Fruit fly (Drosophila melanogaster) whole organism, embryonic: Measurements from ENCODE around the gene CG33511.

Experiments
- ATbp ChIP-seq: fragments of 200-800 bp; sonication (Bioruptor generic); optimal IDR thresholded peaks from 2 replicates; lab custom pipeline; 2017; ENCODE audit warnings: missing biosample characterization, mild to moderate bottlenecking, missing genetic modification characterization, missing genetic modification reagents
- Antp ChIP-seq: fragments of 200-800 bp; sonication (Bioruptor generic); optimal IDR thresholded peaks from 3 replicates; lab custom pipeline; 2016; ENCODE audit warnings: missing biosample characterization, missing genetic modification characterization
- BEAF-32 ChIP-seq: fragments of 200-800 bp; sonication (Bioruptor generic); optimal IDR thresholded peaks from 3 replicates; lab custom pipeline; 2017; ENCODE audit warnings: missing biosample characterization, missing genetic modification characterization, mild to moderate bottlenecking, moderate library complexity, missing genetic modification reagents
- C15 ChIP-seq: fragments of 200-800 bp; sonication (Bioruptor generic); IDR thresholded peaks from 3 replicates; pipeline ENCODE4 v1.3.6; 2022; ENCODE audit warnings: missing biosample characterization, missing genetic modification characterization
- CG10267 ChIP-seq: fragments of 200-800 bp; sonication (Bioruptor generic); optimal IDR thresholded peaks from 2 replicates; lab custom pipeline; 2018; ENCODE audit warnings: missing biosample characterization, mild to moderate bottlenecking, missing genetic modification characterization, moderate library complexity
- CG10274 ChIP-seq: fragments of 200-800 bp; sonication (Bioruptor generic); optimal IDR thresholded peaks from 3 replicates; lab custom pipeline; 2017; ENCODE audit warnings: missing biosample characterization, mild to moderate bottlenecking, missing genetic modification characterization
- CG10462 ChIP-seq: fragments of 200-800 bp; sonication (Bioruptor generic); optimal IDR thresholded peaks from 2 replicates; lab custom pipeline; 2016; ENCODE audit warnings: missing biosample characterization, missing genetic modification characterization
- CG15073 ChIP-seq: fragments of 200-800 bp; sonication (Bioruptor generic); optimal IDR thresholded peaks from 2 replicates; lab custom pipeline; 2016; ENCODE audit warnings: missing biosample characterization, missing genetic modification characterization
- CG1529 ChIP-seq: fragments of 200-800 bp; sonication (Bioruptor generic); optimal IDR thresholded peaks from 3 replicates; lab custom pipeline; 2018; ENCODE audit warnings: missing biosample characterization, missing genetic modification characterization
- CG17802 ChIP-seq: fragments of 200-800 bp; sonication (Bioruptor generic); optimal IDR thresholded peaks from 2 replicates; lab custom pipeline; 2018; ENCODE audit warnings: missing biosample characterization, mild to moderate bottlenecking, missing genetic modification characterization, moderate library complexity
- CG1832 ChIP-seq: fragments of 200-800 bp; sonication (Bioruptor generic); optimal IDR thresholded peaks from 2 replicates; lab custom pipeline; 2017; ENCODE audit warnings: missing biosample characterization, mild to moderate bottlenecking, missing genetic modification characterization, inconsistent platforms
- CG2116 ChIP-seq: fragments of 200-800 bp; sonication (Bioruptor generic); optimal IDR thresholded peaks from 3 replicates; lab custom pipeline; 2018; ENCODE audit warnings: missing biosample characterization, mild to moderate bottlenecking, missing genetic modification characterization
- CG2202 ChIP-seq: fragments of 200-800 bp; sonication (Bioruptor generic); optimal IDR thresholded peaks from 2 replicates; lab custom pipeline; 2018; ENCODE audit warnings: missing biosample characterization, mild to moderate bottlenecking, missing genetic modification characterization
- CG30403 ChIP-seq: fragments of 200-800 bp; sonication (Bioruptor generic); optimal IDR thresholded peaks from 3 replicates; lab custom pipeline; 2016; ENCODE audit warnings: missing biosample characterization, missing genetic modification characterization
- CG34422 ChIP-seq: fragments of 200-800 bp; sonication (Bioruptor generic); IDR thresholded peaks from 3 replicates; pipeline ENCODE4 v1.3.6; 2022; ENCODE audit warnings: missing biosample characterization, missing genetic modification characterization
- CG3838 ChIP-seq: fragments of 200-800 bp; sonication (Bioruptor generic); optimal IDR thresholded peaks from 3 replicates; lab custom pipeline; 2016; ENCODE audit warnings: missing biosample characterization, missing genetic modification characterization
- CG6854 ChIP-seq: fragments of 200-800 bp; sonication (Bioruptor generic); optimal IDR thresholded peaks from 3 replicates; lab custom pipeline; 2017; ENCODE audit warnings: missing biosample characterization, mild to moderate bottlenecking, missing genetic modification characterization
- Chrac-16 ChIP-seq: fragments of 200-800 bp; sonication (Bioruptor generic); optimal IDR thresholded peaks from 3 replicates; lab custom pipeline; 2016; ENCODE audit warnings: missing biosample characterization, missing genetic modification characterization
- CrebB ChIP-seq: fragments of 200-800 bp; sonication (Bioruptor generic); optimal IDR thresholded peaks from 3 replicates; lab custom pipeline; 2018; ENCODE audit warnings: missing biosample characterization, mild to moderate bottlenecking, missing genetic modification characterization
- Dek ChIP-seq: fragments of 200-800 bp; sonication (Bioruptor generic); optimal IDR thresholded peaks from 3 replicates; lab custom pipeline; 2019; ENCODE audit warnings: missing biosample characterization, mild to moderate bottlenecking, missing genetic modification characterization, moderate library complexity
- E2f1 ChIP-seq: fragments of 200-800 bp; sonication (Bioruptor generic); IDR thresholded peaks from 2 replicates; pipeline ENCODE4 v1.3.6; 2022; ENCODE audit warnings: missing biosample characterization, missing genetic modification characterization
- Ets97D ChIP-seq: fragments of 200-800 bp; sonication (Bioruptor generic); optimal IDR thresholded peaks from 3 replicates; lab custom pipeline; 2016; ENCODE audit warnings: missing biosample characterization, missing genetic modification characterization
- H15 ChIP-seq: fragments of 200-800 bp; sonication (Bioruptor generic); IDR thresholded peaks from 3 replicates; pipeline ENCODE4 v1.3.6; 2022; ENCODE audit warnings: missing biosample characterization, missing genetic modification characterization
- HLH3B ChIP-seq: fragments of 200-800 bp; sonication (Bioruptor generic); IDR thresholded peaks from 2 replicates; pipeline ENCODE4 v1.3.6; 2022; ENCODE audit warnings: missing biosample characterization, missing genetic modification characterization
- HLH4C ChIP-seq: fragments of 200-800 bp; sonication (Bioruptor generic); IDR thresholded peaks from 3 replicates; pipeline ENCODE4 v1.3.6; 2022; ENCODE audit warnings: missing biosample characterization, missing genetic modification characterization; ENCODE audit not compliant: partially characterized antibody
- Mad ChIP-seq: fragments of 200-800 bp; sonication (Bioruptor generic); optimal IDR thresholded peaks from 2 replicates; lab custom pipeline; 2016; ENCODE audit warnings: missing biosample characterization, missing genetic modification characterization
- Max ChIP-seq: fragments of 200-800 bp; sonication (Bioruptor generic); optimal IDR thresholded peaks from 2 replicates; lab custom pipeline; 2016; ENCODE audit warnings: missing biosample characterization, mild to moderate bottlenecking, missing genetic modification characterization
- Neu2 ChIP-seq: fragments of 200-800 bp; sonication (Bioruptor generic); optimal IDR thresholded peaks from 3 replicates; lab custom pipeline; 2016; ENCODE audit warnings: missing biosample characterization, missing genetic modification characterization, borderline replicate concordance
- Nf-YB ChIP-seq: fragments of 200-800 bp; sonication (Bioruptor generic); optimal IDR thresholded peaks from 3 replicates; lab custom pipeline; 2019; ENCODE audit warnings: missing biosample characterization, mild to moderate bottlenecking, missing genetic modification characterization, moderate library complexity
- ap ChIP-seq: fragments of 200-800 bp; sonication (Bioruptor generic); IDR thresholded peaks from 2 replicates; pipeline ENCODE4 v1.3.6; 2022; ENCODE audit warnings: missing biosample characterization, missing genetic modification characterization
- ash1 ChIP-seq: fragments of 200-800 bp; sonication (Bioruptor generic); optimal IDR thresholded peaks from 2 replicates; lab custom pipeline; 2018; ENCODE audit warnings: missing biosample characterization, mild to moderate bottlenecking, missing genetic modification characterization
- bsh ChIP-seq, 2 experiments: fragments of 200-800 bp; sonication (Bioruptor generic); optimal IDR thresholded peaks; 2 replicates each; lab custom pipeline; 2017 to 2018; ENCODE audit warnings: mild to moderate bottlenecking in 2 of 2, missing biosample characterization in 2 of 2, missing genetic modification characterization in 2 of 2, moderate library complexity in 1 of 2
- cad ChIP-seq: fragments of >200 bp; optimal IDR thresholded peaks from 2 replicates; lab custom pipeline; 2017; ENCODE audit warnings: missing biosample characterization, missing genetic modification characterization
- chinmo ChIP-seq: fragments of 200-800 bp; sonication (Bioruptor generic); IDR thresholded peaks from 4 replicates; pipeline ENCODE4 v1.3.6; 2022; ENCODE audit warnings: missing biosample characterization, missing genetic modification characterization; ENCODE audit not compliant: partially characterized antibody
- grau ChIP-seq: fragments of 200-800 bp; optimal IDR thresholded peaks from 3 replicates; lab custom pipeline; 2019; ENCODE audit warnings: missing biosample characterization, mild to moderate bottlenecking, missing genetic modification characterization, moderate library complexity
- grn ChIP-seq: fragments of 200-800 bp; sonication (Bioruptor generic); optimal IDR thresholded peaks from 3 replicates; lab custom pipeline; 2017; ENCODE audit warnings: missing biosample characterization, missing genetic modification characterization
- gsb-n ChIP-seq: fragments of 200-800 bp; sonication (Bioruptor generic); optimal IDR thresholded peaks from 3 replicates; lab custom pipeline; 2018; ENCODE audit warnings: missing biosample characterization, mild to moderate bottlenecking, missing genetic modification characterization
- jumu ChIP-seq: fragments of 200-800 bp; sonication (Bioruptor generic); optimal IDR thresholded peaks from 3 replicates; lab custom pipeline; 2016; ENCODE audit warnings: missing biosample characterization, missing genetic modification characterization
- kni ChIP-seq: fragments of 200-800 bp; sonication (Bioruptor generic); optimal IDR thresholded peaks from 3 replicates; lab custom pipeline; 2017; ENCODE audit warnings: mild to moderate bottlenecking, missing biosample characterization, missing genetic modification reagents, missing genetic modification characterization
- knrl ChIP-seq: fragments of 200-800 bp; sonication (Bioruptor generic); IDR thresholded peaks from 3 replicates; pipeline ENCODE4 v1.3.6; 2022; ENCODE audit warnings: missing biosample characterization, missing genetic modification characterization; ENCODE audit not compliant: partially characterized antibody
- nerfin-2 ChIP-seq: fragments of 200-800 bp; sonication (Bioruptor generic); IDR thresholded peaks from 2 replicates; pipeline ENCODE4 v1.3.6; 2022; ENCODE audit warnings: missing biosample characterization, missing genetic modification characterization; ENCODE audit not compliant: partially characterized antibody
- sima ChIP-seq: fragments of 200-800 bp; sonication (Bioruptor generic); optimal IDR thresholded peaks from 2 replicates; lab custom pipeline; 2016; ENCODE audit warnings: missing biosample characterization, missing genetic modification characterization
- slbo ChIP-seq: fragments of 200-800 bp; sonication (Bioruptor generic); IDR thresholded peaks from 2 replicates; pipeline ENCODE4 v1.3.6; 2022; ENCODE audit warnings: missing biosample characterization, missing genetic modification characterization
- slou ChIP-seq: fragments of 200-800 bp; sonication (Bioruptor generic); optimal IDR thresholded peaks from 3 replicates; lab custom pipeline; 2016; ENCODE audit warnings: missing biosample characterization, missing genetic modification characterization
- tio ChIP-seq: fragments of 200-800 bp; sonication (Bioruptor generic); optimal IDR thresholded peaks from 2 replicates; lab custom pipeline; 2017; ENCODE audit warnings: missing biosample characterization, missing genetic modification characterization, inconsistent platforms
- tup ChIP-seq: fragments of 200-800 bp; sonication (Bioruptor generic); optimal IDR thresholded peaks from 2 replicates; lab custom pipeline; 2016; ENCODE audit warnings: missing biosample characterization, mild to moderate bottlenecking, missing genetic modification characterization, moderate library complexity
- twi ChIP-seq: fragments of 200-800 bp; optimal IDR thresholded peaks from 2 replicates; lab custom pipeline; 2019; ENCODE audit warnings: missing biosample characterization, mild to moderate bottlenecking, missing genetic modification characterization, moderate library complexity
- vfl ChIP-seq: fragments of 200-800 bp; sonication (Bioruptor generic); optimal IDR thresholded peaks from 2 replicates; lab custom pipeline; 2016; ENCODE audit warnings: missing biosample characterization, missing genetic modification characterization
- wor ChIP-seq: fragments of 200-800 bp; sonication (Bioruptor generic); IDR thresholded peaks from 2 replicates; pipeline ENCODE4 v1.3.6; 2022; ENCODE audit warnings: missing biosample characterization, missing genetic modification characterization

CG33511 gene

dm6 chr2L:21051873-21052736 is 30.2 kb downstream of the CG33511 start, which contains the start of gene CG42238 (continued):
- TF ChIP-seq tio (GFP tag; lab: Kevin White, UChicago) (no peak), CG1529 (GFP tag; lab: Kevin White, UChicago) (no peak), grau (no peak), CG1832 (GFP tag; lab: Kevin White, UChicago) (peak; percentile 76), grn (GFP tag; lab: Kevin White, UChicago) (no peak), slbo (GFP tag; lab: Robert Waterston, UW) (0 out of 2 replicates have a peak, but pooled peaks have one; percentile 13), jumu (GFP tag; lab: Kevin White, UChicago) (no peak), BEAF-32 (peak; percentile 36), cad (GFP tag; lab: Kevin White, UChicago) (peak; percentile 9), HLH3B (GFP tag; lab: Robert Waterston, UW) (no peak), knrl (GFP tag; lab: Robert Waterston, UW) (peak; percentile 31; the same call in 1 of the 3 replicates), ash1 (GFP tag; lab: Kevin White, UChicago) (peak; percentile 55), CG34422 (GFP tag; lab: Robert Waterston, UW) (peak; percentile 60; the same call in 1 of the 3 replicates), Nf-YB (GFP tag; lab: Kevin White, UChicago) (no peak), Max (GFP tag; lab: Kevin White, UChicago) (no peak), ATbp (GFP tag; lab: Kevin White, UChicago) (no peak), vfl (GFP tag; lab: Kevin White, UChicago) (no peak), sima (no peak), gsb-n (tag; lab: Kevin White, UChicago) (peak; percentile 15), CG30403 (GFP tag; lab: Kevin White, UChicago) (no peak), chinmo (GFP tag; lab: Robert Waterston, UW) (0 out of 4 replicates have a peak, but pooled peaks have one; percentile 38), Mad (GFP tag; lab: Kevin White, UChicago) (no peak), CrebB (tag; lab: Kevin White, UChicago) (no peak), tup (GFP tag; lab: Kevin White, UChicago) (no peak), CG15073 (GFP tag; lab: Kevin White, UChicago) (no peak), Chrac-16 (GFP tag; lab: Kevin White, UChicago) (no peak), CG6854 (no peak), Dek (tag; lab: Kevin White, UChicago) (no peak), HLH4C (GFP tag; lab: Robert Waterston, UW) (0 out of 3 replicates have a peak, but pooled peaks have one; percentile 21), Ets97D (peak; percentile 28), bsh (GFP tag; optimal IDR thresholded peaks at IDR 0.05; lab: Kevin White, UChicago) (no peak), C15 (GFP tag; lab: Robert Waterston, UW) (no peak), Antp (GFP tag; lab: Kevin White, UChicago) (no peak), slou (no peak), wor (GFP tag; lab: Robert Waterston, UW) (no peak), CG10274 (GFP tag; lab: Kevin White, UChicago) (no peak), H15 (GFP tag; lab: Robert Waterston, UW) (no peak), twi (no peak), nerfin-2 (GFP tag; lab: Robert Waterston, UW) (peak; percentile 61), CG10462 (GFP tag; lab: Kevin White, UChicago) (no peak), CG10267 (tag; lab: Kevin White, UChicago) (no peak), CG2116 (peak; percentile 38), ap (GFP tag; lab: Robert Waterston, UW) (no peak), E2f1 (peak; percentile 7; the same call in 1 of the 2 replicates), Neu2 (GFP tag; lab: Kevin White, UChicago) (no peak), CG3838 (GFP tag; lab: Kevin White, UChicago) (no peak), CG2202 (tag; lab: Kevin White, UChicago) (no peak), CG17802 (tag; lab: Kevin White, UChicago) (no peak), kni (GFP tag; lab: Kevin White, UChicago) (no peak)
